Fruit fly (Drosophila melanogaster) whole organism, wandering third instar larva: ENCODE results near the gene Or2a.
A peak's percentile ranks its signal among the peaks of the same experiment; 100 is the strongest.

Source experiments
- HLH106 ChIP-seq: fragments of 200-800 bp; optimal IDR thresholded peaks from 3 replicates; lab custom pipeline; 2019; ENCODE audit warnings: missing biosample characterization, mild to moderate bottlenecking, missing genetic modification characterization, moderate library complexity
- Jra ChIP-seq: sonication (Bioruptor generic); optimal IDR thresholded peaks from 2 replicates; lab custom pipeline; 2016; ENCODE audit warnings: missing biosample characterization, missing genetic modification characterization
- OdsH ChIP-seq: fragments of 200-800 bp; sonication (Bioruptor generic); optimal IDR thresholded peaks from 2 replicates; lab custom pipeline; 2016; ENCODE audit warnings: missing biosample characterization, mild to moderate bottlenecking, missing genetic modification characterization
- Sp1 ChIP-seq: fragments of 200-800 bp; sonication (Bioruptor generic); optimal IDR thresholded peaks from 3 replicates; lab custom pipeline; 2019; ENCODE audit warnings: missing biosample characterization, mild to moderate bottlenecking, missing genetic modification characterization, moderate library complexity
- br ChIP-seq: fragments of 200-800 bp; sonication (Bioruptor generic); optimal IDR thresholded peaks from 2 replicates; lab custom pipeline; 2016; ENCODE audit warnings: missing biosample characterization, missing genetic modification characterization
- dmrt93B ChIP-seq: fragments of 200-800 bp; sonication (Bioruptor generic); optimal IDR thresholded peaks from 2 replicates; lab custom pipeline; 2018; ENCODE audit warnings: missing biosample characterization, mild to moderate bottlenecking, missing genetic modification characterization
- fru ChIP-seq: fragments of 200-800 bp; sonication (Bioruptor generic); optimal IDR thresholded peaks from 3 replicates; lab custom pipeline; 2016; ENCODE audit warnings: missing biosample characterization, mild to moderate bottlenecking, missing genetic modification characterization
- h ChIP-seq: fragments of 200-800 bp; sonication (Bioruptor generic); optimal IDR thresholded peaks from 3 replicates; lab custom pipeline; 2016; ENCODE audit warnings: missing biosample characterization, mild to moderate bottlenecking, missing genetic modification characterization
- pan ChIP-seq: fragments of >200 bp; optimal IDR thresholded peaks from 2 replicates; lab custom pipeline; 2017
- psq ChIP-seq: fragments of 200-800 bp; sonication (Bioruptor generic); optimal IDR thresholded peaks from 3 replicates; lab custom pipeline; 2017; ENCODE audit warnings: missing biosample characterization, mild to moderate bottlenecking, missing genetic modification characterization, moderate library complexity

DNA sequence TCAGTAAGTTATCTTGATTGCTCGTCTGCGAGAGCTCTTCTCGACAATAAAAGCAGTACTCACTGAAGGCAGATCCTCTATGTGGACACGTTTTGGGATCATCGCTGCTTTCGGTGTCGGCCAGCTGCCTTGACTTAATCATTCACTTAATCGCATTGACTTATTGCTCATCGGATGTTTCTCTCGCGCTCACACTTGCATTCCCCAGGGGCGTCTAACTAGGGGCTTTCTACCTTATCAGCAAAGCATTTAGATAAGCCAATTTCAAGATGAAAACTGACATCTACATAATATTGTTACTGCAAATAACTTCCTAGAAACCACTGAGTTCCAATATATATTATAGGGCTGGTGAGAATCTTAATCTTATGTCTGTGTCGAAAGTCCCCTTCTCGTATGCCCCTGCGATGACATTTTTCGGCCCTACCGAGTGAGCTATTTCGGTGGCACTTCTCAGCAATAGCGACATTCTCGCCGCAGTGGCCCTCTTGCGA is 33.7 kb upstream of the Or2a start:
- TF ChIP-seq dmrt93B (no peak), HLH106 (tag; lab: Kevin White, UChicago) (peak; percentile 36), Sp1 (GFP tag; lab: Kevin White, UChicago) (no peak), fru (GFP tag; lab: Kevin White, UChicago) (peak; percentile 36), h (GFP tag; lab: Kevin White, UChicago) (peak; percentile 15), br (no peak), psq (GFP tag; lab: Kevin White, UChicago) (no peak), Jra (GFP tag; lab: Kevin White, UChicago) (no peak), pan (lab: Kevin White, UChicago) (no peak), OdsH (GFP tag; lab: Kevin White, UChicago) (no peak)
